Worm (Caenorhabditis elegans): ENCODE results near the gene btf-1.

The btf-1 gene

ce11 chrII:13195163-13195562 lies 4.8 kb upstream of the btf-1 start, which contains the start of gene lec-1 (continued):
- no peak for TF ChIP-seq hlh-15 (tag; optimal IDR thresholded peaks at IDR 0.05)
- TF ChIP-seq eyg-1 (tag; optimal IDR thresholded peaks at IDR 0.05): no peak
- TF ChIP-seq ama-1 (optimal IDR thresholded peaks at IDR 0.05): no peak
- peak; percentile 42 for TF ChIP-seq ceh-18 (tag; optimal IDR thresholded peaks at IDR 0.05)
- no peak for TF ChIP-seq nhr-232 (tag; optimal IDR thresholded peaks at IDR 0.05)
- no peak for TF ChIP-seq C38D4.7 (GFP tag; optimal IDR thresholded peaks at IDR 0.05)
- TF ChIP-seq pha-4 (tag; optimal IDR thresholded peaks at IDR 0.05): no peak
- TF ChIP-seq ceh-2 (tag; optimal IDR thresholded peaks at IDR 0.05): no peak
- TF ChIP-seq F13H6.1 (tag; optimal IDR thresholded peaks at IDR 0.05): no peak
- TF ChIP-seq pag-3 (tag; optimal IDR thresholded peaks at IDR 0.05; ENCODE audit: borderline replicate concordance): no peak
- peak; percentile 18 for TF ChIP-seq ceh-34 (tag; optimal IDR thresholded peaks at IDR 0.05)
- peak; percentile 49 for TF ChIP-seq unc-55 (GFP tag; optimal IDR thresholded peaks at IDR 0.05)
- no peak for TF ChIP-seq pros-1 (tag; optimal IDR thresholded peaks at IDR 0.05)
- no peak for TF ChIP-seq sox-4 (tag; optimal IDR thresholded peaks at IDR 0.05)
- no peak for TF ChIP-seq npax-4 (tag; optimal IDR thresholded peaks at IDR 0.05)
- no peak for TF ChIP-seq lim-6 (tag; optimal IDR thresholded peaks at IDR 0.05)
- peak; percentile 36 for TF ChIP-seq dmd-4 (tag; optimal IDR thresholded peaks at IDR 0.05; ENCODE audit: borderline replicate concordance)
- no peak for TF ChIP-seq hlh-13 (GFP tag; optimal IDR thresholded peaks at IDR 0.05)

- TF ChIP-seq mec-3 (tag; optimal IDR thresholded peaks at IDR 0.05; ENCODE audit: borderline replicate concordance) (no peak), pag-3 (tag; optimal IDR thresholded peaks at IDR 0.05; ENCODE audit: borderline replicate concordance) (no peak), ref-2 (tag; optimal IDR thresholded peaks at IDR 0.05) (no peak), pha-4 (tag; optimal IDR thresholded peaks at IDR 0.05) (no peak), sox-2 (GFP tag; IDR thresholded peaks at IDR 0.05) (no peak), ceh-45 (GFP tag; IDR thresholded peaks at IDR 0.05) (no peak), madf-2 (tag; optimal IDR thresholded peaks at IDR 0.05) (no peak), nhr-232 (tag; optimal IDR thresholded peaks at IDR 0.05) (no peak), fkh-6 (tag; optimal IDR thresholded peaks at IDR 0.05) (no peak), tbx-2 (tag; optimal IDR thresholded peaks at IDR 0.05) (no peak), pqm-1 (tag; optimal IDR thresholded peaks at IDR 0.05) (no peak), lim-6 (tag; optimal IDR thresholded peaks at IDR 0.05) (no peak), rnt-1 (tag; optimal IDR thresholded peaks at IDR 0.05) (no peak), ama-1 (optimal IDR thresholded peaks at IDR 0.05) (no peak), pax-1 (tag; optimal IDR thresholded peaks at IDR 0.05) (no peak), ceh-9 (tag; optimal IDR thresholded peaks at IDR 0.05) (no peak)
Measured at ce11 chrII:13195706-13196417, 4.1 kb upstream of the btf-1 start.

- TF ChIP-seq pha-2 (tag; optimal IDR thresholded peaks at IDR 0.05): no peak
- TF ChIP-seq syd-9 (tag; optimal IDR thresholded peaks at IDR 0.05): no peak
- no peak for TF ChIP-seq sox-2 (GFP tag; IDR thresholded peaks at IDR 0.05)
- TF ChIP-seq mec-3 (tag; optimal IDR thresholded peaks at IDR 0.05; ENCODE audit: borderline replicate concordance): no peak
- no peak for TF ChIP-seq ceh-2 (tag; optimal IDR thresholded peaks at IDR 0.05)
- TF ChIP-seq ama-1 (optimal IDR thresholded peaks at IDR 0.05): no peak
- no peak for TF ChIP-seq pha-4 (tag; optimal IDR thresholded peaks at IDR 0.05)
- no peak for TF ChIP-seq hlh-6 (tag; optimal IDR thresholded peaks at IDR 0.05)
Measured at ce11 chrII:13196689-13197280, 3.2 kb upstream of the btf-1 start.

ce11 chrII:13198845-13199244 lies 1.1 kb upstream of the btf-1 start:
- TF ChIP-seq T23F11.4 (GFP tag; optimal IDR thresholded peaks at IDR 0.05): no peak
- TF ChIP-seq ceh-18 (tag; optimal IDR thresholded peaks at IDR 0.05): no peak
- no peak for TF ChIP-seq elt-4 (tag; optimal IDR thresholded peaks at IDR 0.05)
- TF ChIP-seq hlh-6 (tag; optimal IDR thresholded peaks at IDR 0.05): no peak
- TF ChIP-seq ceh-31 (tag; optimal IDR thresholded peaks at IDR 0.05): peak; percentile 35
- TF ChIP-seq ceh-22 (tag; optimal IDR thresholded peaks at IDR 0.05): no peak
- TF ChIP-seq lin-11 (tag; optimal IDR thresholded peaks at IDR 0.05): no peak
- no peak for TF ChIP-seq F13H6.1 (tag; optimal IDR thresholded peaks at IDR 0.05)
- no peak for TF ChIP-seq ceh-19 (GFP tag; optimal IDR thresholded peaks at IDR 0.05)
- no peak for TF ChIP-seq ceh-6 (GFP tag; optimal IDR thresholded peaks at IDR 0.05)
- TF ChIP-seq tbx-2 (tag; optimal IDR thresholded peaks at IDR 0.05): peak; percentile 40
- no peak for TF ChIP-seq ztf-16 (tag; optimal IDR thresholded peaks at IDR 0.05)
- no peak for TF ChIP-seq tbx-7 (tag; optimal IDR thresholded peaks at IDR 0.05)
- TF ChIP-seq C38D4.7 (GFP tag; optimal IDR thresholded peaks at IDR 0.05): no peak
